Worm (Caenorhabditis elegans): ENCODE measurements around the gene panl-2.

Gene panl-2

ce11 chrIII:6953978-6954377 lies 14.0 kb downstream of the panl-2 start:
- TF ChIP-seq npax-4 (tag; optimal IDR thresholded peaks at IDR 0.05) (no peak), F13H6.1 (tag; optimal IDR thresholded peaks at IDR 0.05) (no peak), ceh-2 (tag; optimal IDR thresholded peaks at IDR 0.05) (no peak)

- TF ChIP-seq pag-3 (tag; optimal IDR thresholded peaks at IDR 0.05; ENCODE audit: borderline replicate concordance) (no peak), tbx-2 (tag; optimal IDR thresholded peaks at IDR 0.05) (no peak), pax-1 (tag; optimal IDR thresholded peaks at IDR 0.05) (no peak), ceh-18 (tag; optimal IDR thresholded peaks at IDR 0.05) (no peak), ceh-48 (tag; optimal IDR thresholded peaks at IDR 0.05) (no peak), hlh-15 (tag; optimal IDR thresholded peaks at IDR 0.05) (no peak), ama-1 (optimal IDR thresholded peaks at IDR 0.05) (no peak), hlh-13 (GFP tag; optimal IDR thresholded peaks at IDR 0.05) (no peak), unc-86 (tag; optimal IDR thresholded peaks at IDR 0.05) (no peak), unc-42 (tag; optimal IDR thresholded peaks at IDR 0.05) (no peak), C38D4.7 (GFP tag; optimal IDR thresholded peaks at IDR 0.05) (no peak), ceh-2 (tag; optimal IDR thresholded peaks at IDR 0.05) (no peak), lim-6 (tag; optimal IDR thresholded peaks at IDR 0.05) (no peak), unc-3 (GFP tag; conservative IDR thresholded peaks at IDR 0.05) (no peak), unc-3 (tag; optimal IDR thresholded peaks at IDR 0.05) (no peak), ceh-22 (tag; optimal IDR thresholded peaks at IDR 0.05) (no peak)
These were observed 14.6 kb downstream of the panl-2 start for ce11 chrIII:6953373-6953772.

- TF ChIP-seq C38D4.7 (GFP tag; optimal IDR thresholded peaks at IDR 0.05) (no peak), pha-4 (tag; optimal IDR thresholded peaks at IDR 0.05) (no peak), pat-9 (tag; optimal IDR thresholded peaks at IDR 0.05) (no peak), syd-9 (tag; optimal IDR thresholded peaks at IDR 0.05) (no peak), ceh-31 (tag; optimal IDR thresholded peaks at IDR 0.05) (peak; percentile 17), nfya-1 (tag; optimal IDR thresholded peaks at IDR 0.05) (no peak), hlh-6 (tag; optimal IDR thresholded peaks at IDR 0.05) (no peak), unc-42 (tag; optimal IDR thresholded peaks at IDR 0.05) (peak; percentile 16), ceh-2 (tag; optimal IDR thresholded peaks at IDR 0.05) (no peak), ceh-18 (tag; optimal IDR thresholded peaks at IDR 0.05) (no peak), ceh-48 (tag; optimal IDR thresholded peaks at IDR 0.05) (peak; percentile 45), ref-2 (tag; optimal IDR thresholded peaks at IDR 0.05) (peak; percentile 20), ceh-45 (GFP tag; IDR thresholded peaks at IDR 0.05) (no peak), fax-1 (tag; optimal IDR thresholded peaks at IDR 0.05) (no peak)
These were observed 16.5 kb downstream of the panl-2 start for ce11 chrIII:6951435-6951834.

- TF ChIP-seq tbx-2 (tag; optimal IDR thresholded peaks at IDR 0.05) (peak; percentile 33), unc-55 (GFP tag; optimal IDR thresholded peaks at IDR 0.05) (peak; percentile 57), hlh-8 (tag; optimal IDR thresholded peaks at IDR 0.05) (no peak), unc-42 (tag; optimal IDR thresholded peaks at IDR 0.05) (no peak), hlh-30 (tag; optimal IDR thresholded peaks at IDR 0.05; ENCODE audit: insufficient read depth) (peak; percentile 64), ets-4 (tag; optimal IDR thresholded peaks at IDR 0.05) (no peak), pax-1 (tag; optimal IDR thresholded peaks at IDR 0.05) (peak; percentile 31), nfya-1 (tag; optimal IDR thresholded peaks at IDR 0.05) (peak; percentile 28), ceh-48 (tag; optimal IDR thresholded peaks at IDR 0.05) (no peak)
These were observed 20.0 kb downstream of the panl-2 start for ce11 chrIII:6947896-6948295.

ce11 chrIII:6946382-6946781 lies 21.5 kb downstream of the panl-2 start, which contains the start of gene let-711:
Gene let-711, plus strand, starts transcription at chrIII:6946718.
- TF ChIP-seq ceh-2 (tag; optimal IDR thresholded peaks at IDR 0.05) = no peak
- no peak for TF ChIP-seq pax-1 (tag; optimal IDR thresholded peaks at IDR 0.05)
- no peak for TF ChIP-seq odd-2 (tag; optimal IDR thresholded peaks at IDR 0.05)
- TF ChIP-seq fkh-6 (tag; optimal IDR thresholded peaks at IDR 0.05) = no peak
- no peak for TF ChIP-seq T23F11.4 (GFP tag; optimal IDR thresholded peaks at IDR 0.05)
- no peak for TF ChIP-seq sox-2 (GFP tag; IDR thresholded peaks at IDR 0.05)
- TF ChIP-seq ceh-19 (GFP tag; optimal IDR thresholded peaks at IDR 0.05) = no peak
- no peak for TF ChIP-seq ref-2 (tag; optimal IDR thresholded peaks at IDR 0.05)
- TF ChIP-seq unc-42 (tag; optimal IDR thresholded peaks at IDR 0.05) = no peak
- TF ChIP-seq lin-11 (tag; optimal IDR thresholded peaks at IDR 0.05) = no peak
- no peak for TF ChIP-seq unc-55 (GFP tag; optimal IDR thresholded peaks at IDR 0.05)
- no peak for TF ChIP-seq ceh-30 (tag; optimal IDR thresholded peaks at IDR 0.05)
- TF ChIP-seq pha-4 (tag; optimal IDR thresholded peaks at IDR 0.05) = no peak
- TF ChIP-seq fax-1 (tag; optimal IDR thresholded peaks at IDR 0.05) = no peak
- no peak for TF ChIP-seq dve-1 (tag; optimal IDR thresholded peaks at IDR 0.05)
- no peak for TF ChIP-seq F13H6.1 (tag; optimal IDR thresholded peaks at IDR 0.05)
- TF ChIP-seq nhr-232 (tag; optimal IDR thresholded peaks at IDR 0.05) = no peak

All from whole organism, late embryonic.